Fruit fly (Drosophila melanogaster): Measurements from ENCODE around the gene Eip63F-1.

Eip63F-1 gene

dm6 chr3L:3873094-3873493, 62.3 kb downstream of the Eip63F-1 start:
- TF ChIP-seq CG34367 (tag; optimal IDR thresholded peaks at IDR 0.05) (no peak), CG9948 (tag; optimal IDR thresholded peaks at IDR 0.05) (no peak), CG17806 (tag; optimal IDR thresholded peaks at IDR 0.05) (no peak), CG8301 (tag; optimal IDR thresholded peaks at IDR 0.05) (no peak), Pif1A (GFP tag; optimal IDR thresholded peaks at IDR 0.05) (no peak), CG12605 (GFP tag; IDR thresholded peaks at IDR 0.05) (no peak)

- TF ChIP-seq EcR (GFP tag; optimal IDR thresholded peaks at IDR 0.05) (no peak), CG4496 (GFP tag; IDR thresholded peaks at IDR 0.05) (0 out of 3 replicates have a peak, but pooled peaks have one; percentile 10)
Observed at dm6 chr3L:3871284-3871683, 64.1 kb downstream of the Eip63F-1 start.

- TF ChIP-seq CG12605 (GFP tag; IDR thresholded peaks at IDR 0.05) (peak; percentile 58; the same call in 1 of the 2 replicates), CG8301 (tag; optimal IDR thresholded peaks at IDR 0.05) (peak; percentile 52), CG9948 (tag; optimal IDR thresholded peaks at IDR 0.05) (peak; percentile 67), gl (tag; optimal IDR thresholded peaks at IDR 0.05) (peak; percentile 19), fd96Ca (GFP tag; IDR thresholded peaks at IDR 0.05) (no peak), Snoo (tag; optimal IDR thresholded peaks at IDR 0.05) (peak; percentile 48), CG32121 (GFP tag; IDR thresholded peaks at IDR 0.05) (no peak), CG15710 (tag; optimal IDR thresholded peaks at IDR 0.05) (peak; percentile 74), CG14655 (GFP tag; optimal IDR thresholded peaks at IDR 0.05) (peak; percentile 47), CG34367 (tag; optimal IDR thresholded peaks at IDR 0.05) (peak; percentile 71), CG4496 (GFP tag; IDR thresholded peaks at IDR 0.05) (peak; percentile 63; the same call in 1 of the 3 replicates), D1 (tag; optimal IDR thresholded peaks at IDR 0.05) (peak; percentile 33), Ets98B (GFP tag; IDR thresholded peaks at IDR 0.05) (peak; percentile 54), CG13204 (GFP tag; optimal IDR thresholded peaks at IDR 0.05) (peak; percentile 64), rn (GFP tag; IDR thresholded peaks at IDR 0.05) (no peak), Pif1B (GFP tag; optimal IDR thresholded peaks at IDR 0.05) (peak; percentile 38), CG8159 (tag; optimal IDR thresholded peaks at IDR 0.05) (peak; percentile 68), CG10348 (GFP tag; IDR thresholded peaks at IDR 0.05) (no peak), CG17806 (tag; optimal IDR thresholded peaks at IDR 0.05) (peak; percentile 66), Pif1A (GFP tag; optimal IDR thresholded peaks at IDR 0.05) (peak; percentile 48)
Observed at dm6 chr3L:3868014-3868413, 67.4 kb downstream of the Eip63F-1 start.

dm6 chr3L:3866429-3866828, 69.0 kb downstream of the Eip63F-1 start:
- TF ChIP-seq CG14655 (GFP tag; optimal IDR thresholded peaks at IDR 0.05) (no peak), CG34367 (tag; optimal IDR thresholded peaks at IDR 0.05) (no peak), CG8301 (tag; optimal IDR thresholded peaks at IDR 0.05) (no peak), CG32121 (GFP tag; IDR thresholded peaks at IDR 0.05) (no peak), fd96Ca (GFP tag; IDR thresholded peaks at IDR 0.05) (no peak), CG9948 (tag; optimal IDR thresholded peaks at IDR 0.05) (no peak), CG4496 (GFP tag; IDR thresholded peaks at IDR 0.05) (no peak), CG15710 (tag; optimal IDR thresholded peaks at IDR 0.05) (no peak), CG10348 (GFP tag; IDR thresholded peaks at IDR 0.05) (no peak), Ets98B (GFP tag; IDR thresholded peaks at IDR 0.05) (no peak), D1 (tag; optimal IDR thresholded peaks at IDR 0.05) (no peak), Pif1B (GFP tag; optimal IDR thresholded peaks at IDR 0.05) (no peak), EcR (GFP tag; optimal IDR thresholded peaks at IDR 0.05) (no peak), gl (tag; optimal IDR thresholded peaks at IDR 0.05) (no peak), CG12605 (GFP tag; IDR thresholded peaks at IDR 0.05) (no peak), Pif1A (GFP tag; optimal IDR thresholded peaks at IDR 0.05) (no peak)

- TF ChIP-seq gl (tag; optimal IDR thresholded peaks at IDR 0.05) (no peak), rn (GFP tag; IDR thresholded peaks at IDR 0.05) (no peak), CG13204 (GFP tag; optimal IDR thresholded peaks at IDR 0.05) (peak; percentile 20), CG34367 (tag; optimal IDR thresholded peaks at IDR 0.05) (no peak), CG14655 (GFP tag; optimal IDR thresholded peaks at IDR 0.05) (no peak)
Observed at dm6 chr3L:3865290-3865891, 70.0 kb downstream of the Eip63F-1 start.

dm6 chr3L:3863462-3863861, 72.0 kb downstream of the Eip63F-1 start:
- TF ChIP-seq CG8301 (tag; optimal IDR thresholded peaks at IDR 0.05) (no peak), Snoo (tag; optimal IDR thresholded peaks at IDR 0.05) (no peak), CG14655 (GFP tag; optimal IDR thresholded peaks at IDR 0.05) (peak; percentile 23), CG9948 (tag; optimal IDR thresholded peaks at IDR 0.05) (no peak), CG4496 (GFP tag; IDR thresholded peaks at IDR 0.05) (no peak), CG32121 (GFP tag; IDR thresholded peaks at IDR 0.05) (no peak), CG10348 (GFP tag; IDR thresholded peaks at IDR 0.05) (no peak), EcR (GFP tag; optimal IDR thresholded peaks at IDR 0.05) (no peak), CG15710 (tag; optimal IDR thresholded peaks at IDR 0.05) (no peak), gl (tag; optimal IDR thresholded peaks at IDR 0.05) (no peak), CG17806 (tag; optimal IDR thresholded peaks at IDR 0.05) (peak; percentile 27), D1 (tag; optimal IDR thresholded peaks at IDR 0.05) (no peak), Ets98B (GFP tag; IDR thresholded peaks at IDR 0.05) (no peak)

Measured in whole organism, pupa.